Worm (Caenorhabditis elegans) whole organism, L3 larva: ENCODE measurements around the gene Y46G5A.47.

Experiments used
- R02D3.7 ChIP-seq: fragments of 150-350 bp; optimal IDR thresholded peaks from 2 replicates; lab custom pipeline; 2014; ENCODE audit warnings: missing biosample characterization, missing genetic modification characterization
- ZK546.5 ChIP-seq: sonication (generic microtip); optimal IDR thresholded peaks from 2 replicates; lab custom pipeline; 2017; ENCODE audit warnings: missing biosample characterization, missing genetic modification characterization
- ama-1 ChIP-seq: fragments of 150-350 bp; optimal IDR thresholded peaks from 2 replicates; lab custom pipeline; 2018
- ceh-28 ChIP-seq: fragments of 150-350 bp; optimal IDR thresholded peaks from 2 replicates; lab custom pipeline; 2014; ENCODE audit warnings: missing biosample characterization, missing genetic modification reagents, missing genetic modification characterization
- ceh-9 ChIP-seq: sonication (generic microtip); optimal IDR thresholded peaks from 2 replicates; lab custom pipeline; 2018; ENCODE audit warnings: missing biosample characterization, missing genetic modification characterization
- daf-12 ChIP-seq: fragments of 150-350 bp; optimal IDR thresholded peaks from 2 replicates; lab custom pipeline; 2014; ENCODE audit warnings: missing biosample characterization, missing genetic modification reagents, missing genetic modification characterization
- egl-27 ChIP-seq: sonication (generic microtip); optimal IDR thresholded peaks from 4 replicates; lab custom pipeline; 2017; ENCODE audit warnings: missing biosample characterization, missing genetic modification reagents, missing genetic modification characterization
- egl-5 ChIP-seq: fragments of 150-350 bp; optimal IDR thresholded peaks from 2 replicates; lab custom pipeline; 2017; ENCODE audit warnings: missing biosample characterization, missing genetic modification reagents, missing genetic modification characterization, inconsistent platforms
- elt-2 ChIP-seq: sonication (generic microtip); optimal IDR thresholded peaks from 2 replicates; lab custom pipeline; 2016; ENCODE audit warnings: missing genetic modification reagents, mild to moderate bottlenecking, missing genetic modification characterization, missing compliant biosample characterization
- elt-3 ChIP-seq, 3 experiments: fragments of 150-350 bp in 1 of 3; sonication (generic microtip) in 2 of 3; optimal IDR thresholded peaks; 2 replicates in 2 of 3; 4 replicates in 1 of 3; lab custom pipeline; 2014 to 2017; ENCODE audit warnings: missing biosample characterization in 3 of 3, missing genetic modification characterization in 3 of 3
- eor-1 ChIP-seq, 2 experiments: fragments of 150-350 bp; optimal IDR thresholded peaks; 2 replicates each; lab custom pipeline; 2014 to 2018; ENCODE audit warnings: missing biosample characterization in 2 of 2, missing genetic modification characterization in 2 of 2
- fos-1 ChIP-seq: fragments of 150-350 bp; optimal IDR thresholded peaks from 2 replicates; lab custom pipeline; 2014; ENCODE audit warnings: missing biosample characterization, missing genetic modification characterization
- jun-1 ChIP-seq: fragments of 150-350 bp; optimal IDR thresholded peaks from 2 replicates; lab custom pipeline; 2014; ENCODE audit warnings: missing biosample characterization, missing genetic modification reagents, missing genetic modification characterization
- lin-15B ChIP-seq: fragments of 150-350 bp; optimal IDR thresholded peaks from 2 replicates; lab custom pipeline; 2014; ENCODE audit warnings: missing biosample characterization, missing genetic modification characterization
- lsy-12 ChIP-seq: sonication (generic microtip); optimal IDR thresholded peaks from 2 replicates; lab custom pipeline; 2016; ENCODE audit warnings: mild to moderate bottlenecking, missing genetic modification characterization, missing compliant biosample characterization
- nfya-1 ChIP-seq: sonication (generic microtip); optimal IDR thresholded peaks from 2 replicates; lab custom pipeline; 2017; ENCODE audit warnings: missing genetic modification characterization, mild to moderate bottlenecking, missing compliant biosample characterization, antibody characterized with exemption, moderate library complexity; ENCODE audit not compliant: insufficient read depth
- nhr-11 ChIP-seq: fragments of 150-350 bp; optimal IDR thresholded peaks from 2 replicates; lab custom pipeline; 2014; ENCODE audit warnings: missing biosample characterization, missing genetic modification characterization
- nhr-12 ChIP-seq: fragments of 150-350 bp; optimal IDR thresholded peaks from 2 replicates; lab custom pipeline; 2014; ENCODE audit warnings: missing biosample characterization, missing genetic modification characterization
- nhr-23 ChIP-seq: fragments of 150-350 bp; optimal IDR thresholded peaks from 2 replicates; lab custom pipeline; 2014; ENCODE audit warnings: missing biosample characterization, missing genetic modification reagents, missing genetic modification characterization
- nhr-25 ChIP-seq: sonication (generic microtip); optimal IDR thresholded peaks from 2 replicates; lab custom pipeline; 2017; ENCODE audit warnings: missing biosample characterization, missing genetic modification characterization
- nhr-28 ChIP-seq: fragments of 150-350 bp; optimal IDR thresholded peaks from 2 replicates; lab custom pipeline; 2014; ENCODE audit warnings: missing biosample characterization, missing genetic modification characterization
- nhr-43 ChIP-seq: sonication (generic microtip); optimal IDR thresholded peaks from 2 replicates; lab custom pipeline; 2016; ENCODE audit warnings: mild to moderate bottlenecking, missing genetic modification characterization, missing compliant biosample characterization; ENCODE audit not compliant: poor library complexity, severe bottlenecking
- nhr-67 ChIP-seq: fragments of 150-350 bp; optimal IDR thresholded peaks from 2 replicates; lab custom pipeline; 2014; ENCODE audit warnings: missing biosample characterization, missing genetic modification characterization
- pha-4 ChIP-seq: fragments of 150-350 bp; optimal IDR thresholded peaks from 2 replicates; lab custom pipeline; 2014; ENCODE audit warnings: missing biosample characterization, missing genetic modification reagents, missing genetic modification characterization
- pqm-1 ChIP-seq: fragments of 150-350 bp; optimal IDR thresholded peaks from 2 replicates; lab custom pipeline; 2017; ENCODE audit warnings: missing biosample characterization, missing genetic modification characterization, inconsistent platforms
- sea-2 ChIP-seq: fragments of 150-350 bp; sonication (generic microtip); optimal IDR thresholded peaks from 4 replicates; lab custom pipeline; 2014; ENCODE audit warnings: missing biosample characterization, missing genetic modification reagents, missing genetic modification characterization
- skn-1 ChIP-seq: fragments of 150-350 bp; optimal IDR thresholded peaks from 2 replicates; lab custom pipeline; 2014; ENCODE audit warnings: missing biosample characterization, missing genetic modification characterization
- snpc-4 ChIP-seq: fragments of 150-350 bp; optimal IDR thresholded peaks from 2 replicates; lab custom pipeline; 2014; ENCODE audit warnings: missing biosample characterization, missing genetic modification characterization
- unc-39 ChIP-seq: sonication (generic microtip); optimal IDR thresholded peaks from 4 replicates; lab custom pipeline; 2017; ENCODE audit warnings: missing biosample characterization, missing genetic modification characterization
- unc-62 ChIP-seq: fragments of 150-350 bp; sonication (generic microtip); optimal IDR thresholded peaks from 4 replicates; lab custom pipeline; 2014; ENCODE audit warnings: missing biosample characterization, missing genetic modification reagents, missing genetic modification characterization
- zag-1 ChIP-seq: fragments of 150-350 bp; optimal IDR thresholded peaks from 2 replicates; lab custom pipeline; 2014; ENCODE audit warnings: missing biosample characterization, missing genetic modification characterization
- ztf-11 ChIP-seq: fragments of 150-350 bp; optimal IDR thresholded peaks from 2 replicates; lab custom pipeline; 2014; ENCODE audit warnings: missing biosample characterization, missing genetic modification characterization
- ztf-4 ChIP-seq: fragments of 150-350 bp; optimal IDR thresholded peaks from 2 replicates; lab custom pipeline; 2014; ENCODE audit warnings: missing biosample characterization, missing genetic modification characterization

The Y46G5A.47 gene

ce11 chrII:12816412-12817146 is 11.5 kb upstream of the Y46G5A.47 start, which contains the start of gene acl-7:
acl-7 (minus strand) TSS chrII:12816462.
- peak; percentile 39 for TF ChIP-seq pqm-1 (tag; lab: Kevin White, UChicago)
- TF ChIP-seq R02D3.7, result no peak
- TF ChIP-seq elt-2 (tag; lab: Kevin White, UChicago), result peak; percentile 76

- no peak for TF ChIP-seq lin-15B (tag; lab: Kevin White, UChicago)
- TF ChIP-seq ZK546.5 (tag; lab: Kevin White, UChicago), result no peak
- no peak for TF ChIP-seq eor-1 (tag; optimal IDR thresholded peaks at IDR 0.05; lab: Kevin White, UChicago)
- TF ChIP-seq ama-1, result no peak
- no peak for TF ChIP-seq nhr-25 (tag; lab: Kevin White, UChicago)
- TF ChIP-seq nhr-12 (tag; lab: Kevin White, UChicago), result no peak
Observed at ce11 chrII:12813253-12813652, 8.1 kb upstream of the Y46G5A.47 start.

ce11 chrII:12810709-12811108 is 5.6 kb upstream of the Y46G5A.47 start, which contains the start of gene Y46G5A.20:
Y46G5A.20 (plus strand) TSS chrII:12811009.
- TF ChIP-seq snpc-4 (tag; lab: Kevin White, UChicago), result no peak
- TF ChIP-seq elt-2 (tag; lab: Kevin White, UChicago), result peak; percentile 9
- no peak for TF ChIP-seq skn-1 (tag; lab: Kevin White, UChicago)
- TF ChIP-seq pqm-1 (tag; lab: Kevin White, UChicago), result peak; percentile 5
- TF ChIP-seq pha-4 (tag; lab: Kevin White, UChicago), result peak; percentile 14

- TF ChIP-seq unc-39 (tag; lab: Kevin White, UChicago) (no peak), ztf-11 (no peak), R02D3.7 (no peak), ztf-4 (tag; lab: Kevin White, UChicago) (no peak), ZK546.5 (tag; lab: Kevin White, UChicago) (no peak), nfya-1 (no peak), snpc-4 (tag; lab: Kevin White, UChicago) (no peak), daf-12 (no peak), sea-2 (GFP tag; lab: Kevin White, UChicago) (no peak)
Observed at ce11 chrII:12809725-12810124, 4.6 kb upstream of the Y46G5A.47 start.

DNA sequence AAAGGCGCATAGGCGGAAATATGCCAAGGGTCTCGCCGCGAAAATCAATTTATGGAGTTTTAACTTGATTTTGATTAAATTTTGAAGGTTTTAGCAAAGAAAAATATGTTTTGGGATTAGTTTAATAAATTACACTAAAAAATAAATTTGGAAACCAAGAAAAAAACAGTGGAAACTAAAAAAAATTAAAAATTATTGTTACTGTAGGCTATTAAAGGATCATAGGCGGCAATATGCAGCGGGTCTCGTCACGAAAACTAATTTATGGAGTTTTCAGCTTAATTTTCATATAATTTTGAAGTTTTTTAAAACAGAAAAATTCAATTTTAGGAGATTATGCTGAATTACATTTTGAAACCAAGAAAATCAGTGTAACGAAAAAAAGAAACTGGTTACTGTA is 3.6 kb upstream of the Y46G5A.47 start:
- TF ChIP-seq nhr-11, result no peak
- TF ChIP-seq daf-12, result no peak
- no peak for TF ChIP-seq nhr-25 (tag; lab: Kevin White, UChicago)
- TF ChIP-seq nhr-43 (tag; lab: Kevin White, UChicago), result no peak
- no peak for TF ChIP-seq pqm-1 (tag; lab: Kevin White, UChicago)
- no peak for TF ChIP-seq nhr-23 (tag; lab: Kevin White, UChicago)
- no peak for TF ChIP-seq nhr-12 (tag; lab: Kevin White, UChicago)
- no peak for TF ChIP-seq ztf-4 (tag; lab: Kevin White, UChicago)
- TF ChIP-seq ZK546.5 (tag; lab: Kevin White, UChicago), result no peak
- no peak for TF ChIP-seq jun-1
- no peak for TF ChIP-seq snpc-4 (tag; lab: Kevin White, UChicago)

DNA sequence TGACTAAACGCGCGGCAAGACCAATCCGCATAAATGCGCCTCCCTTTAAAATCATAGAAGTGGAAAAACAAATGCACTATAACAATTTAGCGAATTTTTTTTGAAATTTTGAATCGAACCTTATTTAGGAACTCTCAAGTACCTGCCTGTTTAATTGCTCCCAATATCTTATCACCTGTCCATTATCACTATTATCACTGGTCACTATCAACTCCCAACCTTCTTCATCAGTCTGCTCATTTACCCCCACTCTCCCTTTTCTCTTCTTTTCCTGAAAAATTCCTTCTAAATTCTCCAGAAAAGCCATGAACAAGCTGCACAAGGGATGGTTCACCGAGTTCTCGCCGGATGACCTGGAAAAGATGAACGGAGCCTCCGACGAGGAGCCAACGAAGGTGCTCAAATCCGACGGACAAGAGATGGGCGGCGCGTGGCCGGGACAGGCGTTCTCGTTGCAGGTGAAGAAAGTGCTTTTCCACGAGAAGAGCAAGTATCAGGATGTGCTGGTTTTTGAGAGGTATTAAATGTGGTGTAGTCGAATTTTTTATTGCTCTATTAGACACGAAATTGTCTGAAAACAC is 1.6 kb upstream of the Y46G5A.47 start, which contains the start of gene spds-1:
spds-1 (plus strand) TSS at position 298 of the 581 bp plus-strand sequence.
- no peak for TF ChIP-seq zag-1 (tag; lab: Kevin White, UChicago)
- peak; percentile 59 for TF ChIP-seq elt-2 (tag; lab: Kevin White, UChicago)
- peak; percentile 28 for TF ChIP-seq pqm-1 (tag; lab: Kevin White, UChicago)
- TF ChIP-seq, all 47 proteins: peak for 2

- no peak for TF ChIP-seq skn-1 (tag; lab: Kevin White, UChicago)
- TF ChIP-seq elt-3 (tag; optimal IDR thresholded peaks at IDR 0.05; lab: Kevin White, UChicago), result no peak
- no peak for TF ChIP-seq nhr-43 (tag; lab: Kevin White, UChicago)
- TF ChIP-seq lin-15B (tag; lab: Kevin White, UChicago), result peak; percentile 79
- no peak for TF ChIP-seq unc-39 (tag; lab: Kevin White, UChicago)
- TF ChIP-seq nhr-11, result no peak
- TF ChIP-seq pha-4 (tag; lab: Kevin White, UChicago), result peak; percentile 21
- TF ChIP-seq nfya-1, result peak; percentile 72
- no peak for TF ChIP-seq egl-27 (tag; lab: Kevin White, UChicago)
- no peak for TF ChIP-seq daf-12
- TF ChIP-seq nhr-28 (tag; lab: Kevin White, UChicago), result no peak
- TF ChIP-seq nhr-12 (tag; lab: Kevin White, UChicago), result no peak
- TF ChIP-seq ceh-28 (tag; lab: Kevin White, UChicago), result no peak
- TF ChIP-seq jun-1, result no peak
- no peak for TF ChIP-seq fos-1 (tag; lab: Kevin White, UChicago)
- TF ChIP-seq ceh-9 (tag; lab: Kevin White, UChicago), result no peak
- TF ChIP-seq nhr-67 (tag; lab: Kevin White, UChicago), result no peak
- TF ChIP-seq nhr-23 (tag; lab: Kevin White, UChicago), result no peak
- TF ChIP-seq unc-62, result no peak
- TF ChIP-seq ama-1, result peak; percentile 29
- no peak for TF ChIP-seq ztf-11
- peak; percentile 1 for TF ChIP-seq egl-5
- TF ChIP-seq lsy-12 (tag; lab: Kevin White, UChicago), result no peak
- no peak for TF ChIP-seq eor-1 (tag; optimal IDR thresholded peaks at IDR 0.05; lab: Kevin White, UChicago)
Observed at ce11 chrII:12805765-12806384, 769 bp upstream of the Y46G5A.47 start.
